Worm (Caenorhabditis elegans) whole organism, midembryonic: ENCODE results near the gene Y61A9LA.1.

Experiments
- T22C8.4 ChIP-seq: fragments of 200-800 bp; sonication (Bioruptor generic); IDR thresholded peaks from 2 replicates; pipeline ENCODE4 v1.3.6; 2022; ENCODE audit warnings: missing genetic modification characterization, missing compliant biosample characterization
- cog-1 ChIP-seq: sonication (generic microtip); optimal IDR thresholded peaks from 2 replicates; lab custom pipeline; 2016; ENCODE audit warnings: missing genetic modification characterization, missing compliant biosample characterization
- flt-1 ChIP-seq: fragments of 200-800 bp; sonication (Bioruptor generic); IDR thresholded peaks from 2 replicates; pipeline ENCODE4 v1.3.6; 2022; ENCODE audit warnings: missing genetic modification characterization, missing compliant biosample characterization
- klf-2 ChIP-seq: fragments of 200-800 bp; sonication (Bioruptor generic); conservative IDR thresholded peaks from 2 replicates; pipeline ENCODE4 v1.3.6; 2022; ENCODE audit warnings: missing genetic modification reagents, missing genetic modification characterization, missing compliant biosample characterization
- med-1 ChIP-seq: sonication (generic microtip); optimal IDR thresholded peaks from 2 replicates; lab custom pipeline; 2017; ENCODE audit warnings: missing genetic modification characterization, mild to moderate bottlenecking, missing compliant biosample characterization, antibody characterized with exemption, missing genetic modification reagents; ENCODE audit not compliant: insufficient read depth
- ref-1 ChIP-seq: fragments of 200-800 bp; sonication (Bioruptor generic); conservative IDR thresholded peaks from 2 replicates; pipeline ENCODE4 v1.3.6; 2022; ENCODE audit warnings: missing genetic modification reagents, missing genetic modification characterization, missing compliant biosample characterization
- tab-1 ChIP-seq: fragments of 200-800 bp; sonication (Bioruptor generic); IDR thresholded peaks from 2 replicates; pipeline ENCODE4 v1.3.6; 2022; ENCODE audit warnings: missing genetic modification characterization, missing compliant biosample characterization
- ztf-23 ChIP-seq: fragments of 200-800 bp; sonication (Bioruptor generic); IDR thresholded peaks from 2 replicates; pipeline ENCODE4 v1.3.6; 2022; ENCODE audit warnings: missing genetic modification reagents, missing genetic modification characterization, missing compliant biosample characterization
- ztf-29 ChIP-seq: fragments of 200-800 bp; sonication (Bioruptor generic); IDR thresholded peaks from 2 replicates; pipeline ENCODE4 v1.3.6; 2022; ENCODE audit warnings: missing genetic modification reagents, missing genetic modification characterization, missing compliant biosample characterization

DNA sequence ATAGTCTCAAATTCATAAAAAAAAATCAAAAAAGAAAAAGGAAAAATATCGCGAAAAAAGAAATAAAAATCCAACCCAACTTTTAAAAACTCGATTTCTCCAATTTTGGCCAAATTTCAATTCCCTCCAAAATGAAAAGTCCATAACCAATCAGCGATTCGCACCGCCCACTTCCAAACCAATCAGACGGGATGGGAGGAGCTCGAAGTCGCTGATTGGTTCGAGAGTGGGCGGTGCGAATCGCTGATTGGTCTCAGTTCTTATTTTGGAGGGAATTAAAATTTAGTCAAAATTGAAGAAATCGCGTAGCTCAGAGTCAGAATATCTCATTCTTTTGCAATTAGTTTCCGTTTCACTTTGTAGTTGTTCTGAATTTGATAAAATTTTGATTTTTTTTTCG, 38.4 kb downstream of the Y61A9LA.1 start:
- no peak for TF ChIP-seq ztf-29 (GFP tag; lab: Robert Waterston, UW)
- TF ChIP-seq ztf-23 (GFP tag; lab: Robert Waterston, UW) = no peak
- no peak for TF ChIP-seq flt-1 (GFP tag; lab: Robert Waterston, UW)
- no peak for TF ChIP-seq cog-1 (tag; lab: Kevin White, UChicago)
- no peak for TF ChIP-seq T22C8.4 (GFP tag; lab: Robert Waterston, UW)
- TF ChIP-seq klf-2 (GFP tag; lab: Robert Waterston, UW) = no peak
- TF ChIP-seq med-1 (GFP tag; lab: Kevin White, UChicago) = no peak
- no peak for TF ChIP-seq ref-1 (GFP tag; lab: Robert Waterston, UW)
- no peak for TF ChIP-seq tab-1 (GFP tag; lab: Robert Waterston, UW)
